Worm (Caenorhabditis elegans): Measurements from ENCODE around the gene K12H6.4.

Gene K12H6.4

DNA sequence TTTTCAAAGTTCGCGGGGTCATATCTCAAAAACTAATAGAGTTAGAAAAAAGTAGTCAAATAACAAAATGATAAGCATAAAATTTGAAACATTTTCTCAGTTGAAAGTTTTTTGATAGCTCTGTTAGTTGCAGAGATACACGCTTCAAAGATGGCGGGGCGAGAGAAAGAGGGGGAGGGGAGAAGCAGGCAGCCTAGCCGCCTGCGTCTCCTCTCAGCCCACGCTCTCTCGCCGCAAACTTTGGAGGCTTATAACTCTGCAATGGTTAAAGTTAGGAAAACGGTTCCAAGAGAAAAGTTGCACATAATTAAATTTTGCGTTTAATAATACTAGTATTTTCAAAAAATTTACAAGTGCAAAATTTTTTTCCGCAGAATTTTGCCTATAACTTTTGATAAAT is 22.3 kb downstream of the K12H6.4 start:
- TF ChIP-seq med-1 (GFP tag; optimal IDR thresholded peaks at IDR 0.05; ENCODE audit: insufficient read depth) (no peak), cog-1 (tag; optimal IDR thresholded peaks at IDR 0.05) (no peak), klf-2 (GFP tag; conservative IDR thresholded peaks at IDR 0.05) (no peak), ref-1 (GFP tag; conservative IDR thresholded peaks at IDR 0.05) (no peak), tab-1 (GFP tag; IDR thresholded peaks at IDR 0.05) (no peak)

DNA sequence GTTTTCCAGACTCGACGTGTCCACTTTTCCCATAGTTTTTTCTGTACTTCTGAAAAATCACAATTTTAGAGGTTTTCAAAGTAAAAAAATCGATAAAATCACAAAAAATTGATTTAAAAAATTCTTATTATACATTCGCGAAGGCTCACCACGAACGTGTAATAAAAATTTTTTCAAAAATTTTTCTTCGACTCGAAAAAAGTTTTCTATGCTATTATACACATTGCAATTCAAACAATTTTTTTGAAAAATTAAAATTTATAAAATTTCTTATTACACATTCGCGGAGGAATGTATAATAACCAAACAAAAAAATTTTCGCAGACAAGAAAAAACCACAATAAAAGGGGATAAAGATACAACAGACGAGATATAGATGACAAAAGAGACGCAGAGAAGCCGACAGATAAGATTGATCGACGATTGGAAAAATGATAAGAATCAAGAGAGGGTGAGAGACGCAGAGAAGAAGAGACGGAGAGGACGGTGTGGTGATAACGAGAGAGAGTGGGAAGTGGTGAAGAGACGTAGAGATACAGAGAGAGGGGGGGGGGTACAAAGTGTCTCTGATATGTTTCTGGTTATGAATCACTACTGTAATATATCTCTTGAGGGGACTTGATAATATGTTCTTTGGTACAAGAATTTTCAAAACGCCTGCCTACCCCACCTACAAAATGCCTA is 23.4 kb downstream of the K12H6.4 start, which contains the start of gene nhr-119:
TSS of gene nhr-119 (minus strand) at position 51 of the 684 bp plus-strand sequence.
- TF ChIP-seq cog-1 (tag; optimal IDR thresholded peaks at IDR 0.05) (peak; percentile 10), tab-1 (GFP tag; IDR thresholded peaks at IDR 0.05) (no peak)

DNA sequence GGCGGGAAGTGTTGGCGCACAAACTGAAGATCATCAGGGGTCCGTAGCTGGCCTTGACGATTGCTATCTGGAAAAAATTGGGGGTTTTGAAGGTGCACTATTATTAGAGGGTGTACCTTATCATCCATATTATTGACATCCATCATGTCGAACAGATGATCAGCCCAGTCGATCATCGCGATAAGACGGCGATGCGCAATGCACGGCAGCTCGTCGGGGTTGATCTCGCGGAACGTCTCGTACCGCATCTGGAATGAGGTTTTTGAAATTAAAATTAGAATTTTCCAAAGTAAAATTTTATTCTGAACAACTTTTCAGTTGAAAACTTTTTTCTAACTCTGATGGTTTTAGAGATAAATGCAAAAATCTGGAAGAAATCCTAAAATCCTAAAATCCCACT is 26.1 kb downstream of the K12H6.4 start:
- TF ChIP-seq ztf-23 (GFP tag; IDR thresholded peaks at IDR 0.05) (no peak), cog-1 (tag; optimal IDR thresholded peaks at IDR 0.05) (no peak), klf-2 (GFP tag; conservative IDR thresholded peaks at IDR 0.05) (no peak), tab-1 (GFP tag; IDR thresholded peaks at IDR 0.05) (no peak), flt-1 (GFP tag; IDR thresholded peaks at IDR 0.05) (no peak), ztf-29 (GFP tag; IDR thresholded peaks at IDR 0.05) (no peak), T22C8.4 (GFP tag; IDR thresholded peaks at IDR 0.05) (no peak), med-1 (GFP tag; optimal IDR thresholded peaks at IDR 0.05; ENCODE audit: insufficient read depth) (no peak)

DNA sequence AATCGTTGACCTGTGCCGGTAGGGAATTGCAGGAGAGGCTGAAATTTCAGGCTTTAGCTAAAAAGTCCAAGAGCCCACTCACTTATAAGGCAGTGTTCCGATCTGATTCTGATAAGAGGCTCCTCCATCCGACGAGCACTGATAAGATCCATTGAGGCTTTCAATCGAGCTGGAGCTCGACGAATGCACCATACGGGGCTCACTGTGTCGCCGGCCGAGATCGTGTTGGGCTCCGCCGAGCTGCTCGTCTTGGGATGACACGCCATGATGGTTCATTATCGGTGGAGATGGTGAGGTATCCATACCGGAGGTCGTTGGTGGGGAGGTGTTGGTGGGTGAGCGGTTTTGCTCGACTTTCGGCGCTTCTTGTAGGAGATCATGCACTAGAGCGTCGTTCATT is 27.6 kb downstream of the K12H6.4 start:
- TF ChIP-seq flt-1 (GFP tag; IDR thresholded peaks at IDR 0.05) (no peak), cog-1 (tag; optimal IDR thresholded peaks at IDR 0.05) (no peak), ref-1 (GFP tag; conservative IDR thresholded peaks at IDR 0.05) (no peak)

DNA sequence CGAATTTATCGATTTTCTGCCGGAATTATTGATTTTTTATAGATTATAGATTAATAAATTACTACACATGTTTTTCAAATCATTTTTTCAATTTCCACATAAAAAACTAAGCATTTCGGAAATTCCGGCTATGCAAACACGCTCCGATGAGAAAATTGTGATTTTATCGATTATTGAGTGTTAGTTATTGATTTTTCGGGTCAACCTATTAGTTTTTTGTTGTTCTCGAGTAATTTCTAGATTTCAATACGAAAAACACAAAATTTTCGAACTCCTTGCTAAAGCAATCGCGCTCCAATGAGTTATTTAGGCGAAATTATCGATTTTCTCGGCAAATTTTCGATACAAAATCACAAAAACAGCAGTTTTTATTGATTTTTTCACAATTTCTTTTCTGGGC is 28.7 kb downstream of the K12H6.4 start:
- no peak for TF ChIP-seq ztf-23 (GFP tag; IDR thresholded peaks at IDR 0.05)
- no peak for TF ChIP-seq tab-1 (GFP tag; IDR thresholded peaks at IDR 0.05)
- no peak for TF ChIP-seq med-1 (GFP tag; optimal IDR thresholded peaks at IDR 0.05; ENCODE audit: insufficient read depth)
- TF ChIP-seq ref-1 (GFP tag; conservative IDR thresholded peaks at IDR 0.05), result no peak
- no peak for TF ChIP-seq ztf-29 (GFP tag; IDR thresholded peaks at IDR 0.05)
- TF ChIP-seq klf-2 (GFP tag; conservative IDR thresholded peaks at IDR 0.05), result no peak
- no peak for TF ChIP-seq T22C8.4 (GFP tag; IDR thresholded peaks at IDR 0.05)
- TF ChIP-seq cog-1 (tag; optimal IDR thresholded peaks at IDR 0.05), result no peak
- TF ChIP-seq flt-1 (GFP tag; IDR thresholded peaks at IDR 0.05), result no peak

DNA sequence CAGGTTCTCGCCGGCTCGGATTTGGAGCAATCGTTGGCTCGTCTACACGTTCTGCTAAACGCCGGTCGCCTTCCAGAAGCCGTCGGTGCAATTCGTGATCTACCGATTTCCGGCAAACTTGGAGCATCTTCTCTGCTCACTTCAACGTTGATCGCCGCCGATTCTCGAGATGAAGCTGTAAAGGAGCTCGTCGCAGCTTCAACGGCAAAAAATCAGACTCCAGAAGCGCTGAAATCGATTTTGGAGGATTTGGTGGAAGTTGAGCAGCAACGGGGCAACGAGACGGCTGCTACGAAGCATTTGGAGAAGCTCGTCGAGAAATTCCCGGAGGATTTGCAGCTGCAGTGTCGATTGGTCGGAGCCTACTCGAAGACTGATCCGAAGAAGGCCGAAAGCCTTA is 32.4 kb downstream of the K12H6.4 start:
- TF ChIP-seq flt-1 (GFP tag; IDR thresholded peaks at IDR 0.05), result no peak
- no peak for TF ChIP-seq klf-2 (GFP tag; conservative IDR thresholded peaks at IDR 0.05)
- TF ChIP-seq T22C8.4 (GFP tag; IDR thresholded peaks at IDR 0.05), result no peak
- TF ChIP-seq med-1 (GFP tag; optimal IDR thresholded peaks at IDR 0.05; ENCODE audit: insufficient read depth), result no peak
- TF ChIP-seq ztf-29 (GFP tag; IDR thresholded peaks at IDR 0.05), result no peak
- no peak for TF ChIP-seq cog-1 (tag; optimal IDR thresholded peaks at IDR 0.05)
- no peak for TF ChIP-seq ztf-23 (GFP tag; IDR thresholded peaks at IDR 0.05)
- TF ChIP-seq ref-1 (GFP tag; conservative IDR thresholded peaks at IDR 0.05), result no peak

DNA sequence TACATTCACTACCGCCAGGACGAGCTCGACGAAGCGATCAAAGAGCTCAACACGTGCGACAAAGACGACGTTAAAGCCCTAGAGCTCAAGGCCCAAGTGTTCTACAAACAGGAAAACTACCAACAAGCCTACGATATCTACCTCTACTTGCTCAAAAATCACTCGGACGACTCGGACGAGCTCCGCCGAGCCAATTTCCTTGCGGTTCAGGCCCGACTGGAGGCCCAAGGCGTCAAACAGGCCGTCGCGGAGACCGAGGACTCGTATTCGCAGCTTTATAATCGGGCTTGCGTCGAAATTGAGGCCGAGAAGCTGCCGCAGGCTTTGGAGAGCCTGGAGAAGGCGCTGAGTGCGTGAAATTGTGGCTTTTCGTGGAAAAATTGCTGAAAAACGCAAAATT is 36.2 kb downstream of the K12H6.4 start:
- no peak for TF ChIP-seq ref-1 (GFP tag; conservative IDR thresholded peaks at IDR 0.05)
- no peak for TF ChIP-seq ztf-29 (GFP tag; IDR thresholded peaks at IDR 0.05)
- TF ChIP-seq flt-1 (GFP tag; IDR thresholded peaks at IDR 0.05), result no peak
- no peak for TF ChIP-seq ztf-23 (GFP tag; IDR thresholded peaks at IDR 0.05)
- TF ChIP-seq T22C8.4 (GFP tag; IDR thresholded peaks at IDR 0.05), result no peak

DNA sequence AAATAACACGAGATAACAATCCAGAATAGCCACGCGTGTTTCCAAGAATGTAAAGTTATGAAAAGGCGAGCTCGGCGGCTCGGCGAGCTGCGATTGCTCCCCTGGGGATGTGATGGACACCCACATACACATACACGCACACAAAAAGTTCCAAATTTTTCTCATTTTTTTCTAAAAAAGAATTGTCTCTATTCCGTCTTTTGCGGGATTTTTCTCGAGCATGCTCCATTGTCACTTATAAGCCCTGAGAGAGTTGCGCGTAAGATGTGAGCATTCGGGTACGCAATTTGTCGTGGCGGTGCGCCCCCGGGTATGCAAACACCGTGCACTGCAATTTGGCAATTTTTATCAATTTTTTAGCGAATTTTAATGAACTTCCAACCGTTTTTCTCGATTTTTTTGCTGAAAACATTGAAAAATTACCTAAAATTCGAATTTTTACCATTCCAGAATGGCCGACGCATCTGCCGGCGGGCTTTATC is 37.0 kb downstream of the K12H6.4 start, which contains the start of the genes F08D12.12 and srpa-72:
TSS of gene F08D12.12 (minus strand) at position 51 of the 482 bp plus-strand sequence.
TSS of gene srpa-72 (plus strand) at position 451 of the 482 bp plus-strand sequence.
- no peak for TF ChIP-seq T22C8.4 (GFP tag; IDR thresholded peaks at IDR 0.05)
- no peak; the same call in 1 of the 2 replicates for TF ChIP-seq ztf-29 (GFP tag; IDR thresholded peaks at IDR 0.05)
- TF ChIP-seq med-1 (GFP tag; optimal IDR thresholded peaks at IDR 0.05; ENCODE audit: insufficient read depth), result no peak
- TF ChIP-seq flt-1 (GFP tag; IDR thresholded peaks at IDR 0.05), result no peak

DNA sequence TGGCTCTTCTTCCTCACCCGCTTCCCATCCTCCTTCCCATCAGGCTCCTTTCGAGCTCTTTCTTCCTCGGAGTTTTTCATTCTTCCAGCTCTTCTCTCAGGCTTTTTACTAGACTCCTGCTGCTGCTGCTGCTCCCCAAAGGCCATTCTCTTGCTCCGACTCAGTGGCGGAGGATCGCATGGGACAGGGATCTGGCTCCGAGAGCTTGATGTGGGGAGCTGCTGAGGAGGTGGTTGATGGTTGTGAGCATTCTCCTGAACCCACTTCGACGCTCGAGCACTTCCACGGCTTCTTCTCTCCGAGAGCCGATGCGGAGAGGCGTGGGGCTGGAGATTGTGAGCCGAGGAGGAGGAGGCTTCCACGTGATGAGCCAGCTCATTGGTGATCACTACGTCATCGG is 38.3 kb downstream of the K12H6.4 start:
- TF ChIP-seq flt-1 (GFP tag; IDR thresholded peaks at IDR 0.05), result no peak
- TF ChIP-seq klf-2 (GFP tag; conservative IDR thresholded peaks at IDR 0.05), result no peak
- no peak for TF ChIP-seq ztf-29 (GFP tag; IDR thresholded peaks at IDR 0.05)
- TF ChIP-seq ztf-23 (GFP tag; IDR thresholded peaks at IDR 0.05), result no peak
- no peak for TF ChIP-seq med-1 (GFP tag; optimal IDR thresholded peaks at IDR 0.05; ENCODE audit: insufficient read depth)
- no peak for TF ChIP-seq tab-1 (GFP tag; IDR thresholded peaks at IDR 0.05)
- TF ChIP-seq cog-1 (tag; optimal IDR thresholded peaks at IDR 0.05), result no peak
- no peak for TF ChIP-seq T22C8.4 (GFP tag; IDR thresholded peaks at IDR 0.05)
- no peak for TF ChIP-seq ref-1 (GFP tag; conservative IDR thresholded peaks at IDR 0.05)

DNA sequence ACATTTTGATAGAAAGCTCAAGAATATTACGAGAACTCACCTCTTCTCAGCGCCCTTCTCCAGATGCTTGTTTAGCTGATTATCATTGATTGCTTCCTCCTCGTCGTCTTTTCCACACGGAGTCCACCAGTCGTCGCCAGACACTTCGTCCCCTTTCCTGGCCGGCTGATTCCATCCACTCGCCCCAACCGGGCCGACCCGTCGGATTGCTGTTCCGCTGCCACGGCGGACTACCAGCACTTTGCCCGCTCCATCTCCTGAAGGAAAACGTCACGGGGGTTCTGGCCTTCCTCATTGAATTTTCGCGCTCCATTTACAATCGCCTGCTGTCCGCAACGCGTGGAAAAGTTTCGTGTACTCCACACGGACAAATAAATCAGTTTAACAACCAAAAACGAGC is 40.7 kb downstream of the K12H6.4 start:
- TF ChIP-seq ztf-23 (GFP tag; IDR thresholded peaks at IDR 0.05), result no peak
- no peak for TF ChIP-seq tab-1 (GFP tag; IDR thresholded peaks at IDR 0.05)
- TF ChIP-seq flt-1 (GFP tag; IDR thresholded peaks at IDR 0.05), result no peak
- no peak for TF ChIP-seq med-1 (GFP tag; optimal IDR thresholded peaks at IDR 0.05; ENCODE audit: insufficient read depth)
- TF ChIP-seq klf-2 (GFP tag; conservative IDR thresholded peaks at IDR 0.05), result no peak
- no peak for TF ChIP-seq cog-1 (tag; optimal IDR thresholded peaks at IDR 0.05)
- no peak for TF ChIP-seq T22C8.4 (GFP tag; IDR thresholded peaks at IDR 0.05)
- TF ChIP-seq ref-1 (GFP tag; conservative IDR thresholded peaks at IDR 0.05), result no peak
- no peak for TF ChIP-seq ztf-29 (GFP tag; IDR thresholded peaks at IDR 0.05)

All from whole organism, midembryonic.